Worm (Caenorhabditis elegans) whole organism, L3 larva: ENCODE measurements around the gene Y72A10A.1.

Experiments
- ama-1 ChIP-seq: fragments of 150-350 bp; optimal IDR thresholded peaks from 2 replicates; lab custom pipeline; 2018
- ceh-82 ChIP-seq: fragments of 150-350 bp; optimal IDR thresholded peaks from 2 replicates; lab custom pipeline; 2014; ENCODE audit warnings: missing biosample characterization, missing genetic modification characterization
- elt-2 ChIP-seq: sonication (generic microtip); optimal IDR thresholded peaks from 2 replicates; lab custom pipeline; 2016; ENCODE audit warnings: missing genetic modification reagents, mild to moderate bottlenecking, missing genetic modification characterization, missing compliant biosample characterization
- jun-1 ChIP-seq: fragments of 150-350 bp; optimal IDR thresholded peaks from 2 replicates; lab custom pipeline; 2014; ENCODE audit warnings: missing biosample characterization, missing genetic modification reagents, missing genetic modification characterization
- lin-39 ChIP-seq: fragments of 150-350 bp; optimal IDR thresholded peaks from 2 replicates; lab custom pipeline; 2018; ENCODE audit warnings: missing biosample characterization, missing genetic modification reagents, missing genetic modification characterization
- nfya-1 ChIP-seq: sonication (generic microtip); optimal IDR thresholded peaks from 2 replicates; lab custom pipeline; 2017; ENCODE audit warnings: missing genetic modification characterization, mild to moderate bottlenecking, missing compliant biosample characterization, antibody characterized with exemption, moderate library complexity; ENCODE audit not compliant: insufficient read depth
- nhr-23 ChIP-seq: fragments of 150-350 bp; optimal IDR thresholded peaks from 2 replicates; lab custom pipeline; 2014; ENCODE audit warnings: missing biosample characterization, missing genetic modification reagents, missing genetic modification characterization
- nhr-237 ChIP-seq: fragments of 150-350 bp; optimal IDR thresholded peaks from 2 replicates; lab custom pipeline; 2014; ENCODE audit warnings: missing biosample characterization, missing genetic modification characterization
- nhr-28 ChIP-seq: fragments of 150-350 bp; optimal IDR thresholded peaks from 2 replicates; lab custom pipeline; 2014; ENCODE audit warnings: missing biosample characterization, missing genetic modification characterization
- unc-39 ChIP-seq: sonication (generic microtip); optimal IDR thresholded peaks from 4 replicates; lab custom pipeline; 2017; ENCODE audit warnings: missing biosample characterization, missing genetic modification characterization

- TF ChIP-seq ama-1 (lab: Kevin White, UChicago): no peak
- TF ChIP-seq ceh-82 (tag; lab: Kevin White, UChicago): no peak
- TF ChIP-seq nhr-237 (tag; lab: Kevin White, UChicago): no peak
- no peak for TF ChIP-seq elt-2 (tag; lab: Kevin White, UChicago)
- no peak for TF ChIP-seq jun-1 (tag; lab: Kevin White, UChicago)
- no peak for TF ChIP-seq nhr-23 (tag; lab: Kevin White, UChicago)
- no peak for TF ChIP-seq nhr-28
- TF ChIP-seq nfya-1 (tag; lab: Kevin White, UChicago): no peak
- no peak for TF ChIP-seq lin-39 (tag; lab: Kevin White, UChicago)
- TF ChIP-seq unc-39 (tag; lab: Kevin White, UChicago): no peak
Observed at ce11 chrX:6082660-6083059, 55.5 kb downstream of the Y72A10A.1 start, which contains the start of gene C45B2.3.
